Worm (Caenorhabditis elegans) whole organism, late embryonic: ENCODE measurements around the gene folt-2.
A peak's percentile ranks its signal among the peaks of the same experiment; 100 is the strongest.

Experiments
- C08G9.2 ChIP-seq: sonication (generic microtip); optimal IDR thresholded peaks from 2 replicates; lab custom pipeline; 2016; ENCODE audit warnings: mild to moderate bottlenecking, missing genetic modification characterization, moderate library complexity, missing compliant biosample characterization
- C38D4.7 ChIP-seq: fragments of 200-800 bp; sonication (Bioruptor generic); optimal IDR thresholded peaks from 2 replicates; lab custom pipeline; 2018; ENCODE audit warnings: mild to moderate bottlenecking, missing genetic modification characterization, moderate library complexity, missing compliant biosample characterization
- K02D7.2 ChIP-seq: sonication (generic microtip); optimal IDR thresholded peaks from 2 replicates; lab custom pipeline; 2017; ENCODE audit warnings: mild to moderate bottlenecking, missing genetic modification characterization, missing compliant biosample characterization
- ama-1 ChIP-seq: fragments of 150-350 bp; optimal IDR thresholded peaks from 2 replicates; lab custom pipeline; 2014
- ceh-19 ChIP-seq: fragments of 200-800 bp; sonication (Bioruptor generic); optimal IDR thresholded peaks from 2 replicates; lab custom pipeline; 2018; ENCODE audit warnings: mild to moderate bottlenecking, missing genetic modification characterization, missing compliant biosample characterization
- ceh-2 ChIP-seq: sonication (generic microtip); optimal IDR thresholded peaks from 2 replicates; lab custom pipeline; 2016; ENCODE audit warnings: missing genotype, missing genetic modification characterization, missing compliant biosample characterization
- ceh-22 ChIP-seq: sonication (generic microtip); optimal IDR thresholded peaks from 2 replicates; lab custom pipeline; 2017; ENCODE audit warnings: missing biosample characterization, missing genetic modification characterization
- ceh-30 ChIP-seq: fragments of 150-350 bp; optimal IDR thresholded peaks from 2 replicates; lab custom pipeline; 2014; ENCODE audit warnings: missing biosample characterization, missing genetic modification characterization
- ceh-31 ChIP-seq: sonication (generic microtip); optimal IDR thresholded peaks from 2 replicates; lab custom pipeline; 2016; ENCODE audit warnings: missing genetic modification characterization, missing compliant biosample characterization
- ceh-34 ChIP-seq: sonication (generic microtip); optimal IDR thresholded peaks from 2 replicates; lab custom pipeline; 2016; ENCODE audit warnings: mild to moderate bottlenecking, missing genetic modification characterization, missing compliant biosample characterization
- ceh-48 ChIP-seq: sonication (generic microtip); optimal IDR thresholded peaks from 2 replicates; lab custom pipeline; 2016; ENCODE audit warnings: missing genetic modification characterization, inconsistent platforms, missing compliant biosample characterization
- ceh-6 ChIP-seq: fragments of 200-800 bp; sonication (Bioruptor generic); optimal IDR thresholded peaks from 2 replicates; lab custom pipeline; 2018; ENCODE audit warnings: mild to moderate bottlenecking, missing genetic modification characterization, missing compliant biosample characterization
- ceh-9 ChIP-seq: sonication (generic microtip); optimal IDR thresholded peaks from 2 replicates; lab custom pipeline; 2016; ENCODE audit warnings: mild to moderate bottlenecking, missing genetic modification characterization, inconsistent platforms, missing compliant biosample characterization
- elt-2 ChIP-seq: sonication (generic microtip); optimal IDR thresholded peaks from 2 replicates; lab custom pipeline; 2016; ENCODE audit warnings: missing genetic modification reagents, missing genetic modification characterization, missing compliant biosample characterization
- ets-4 ChIP-seq: sonication (generic microtip); optimal IDR thresholded peaks from 2 replicates; lab custom pipeline; 2016; ENCODE audit warnings: missing genetic modification characterization, missing compliant biosample characterization
- fkh-10 ChIP-seq: fragments of 150-350 bp; optimal IDR thresholded peaks from 2 replicates; lab custom pipeline; 2014; ENCODE audit warnings: missing biosample characterization, missing genetic modification reagents, missing genetic modification characterization
- gmeb-2 ChIP-seq: sonication (generic microtip); optimal IDR thresholded peaks from 2 replicates; lab custom pipeline; 2016; ENCODE audit warnings: missing genetic modification characterization, inconsistent platforms, missing compliant biosample characterization
- hlh-8 ChIP-seq: sonication (generic microtip); optimal IDR thresholded peaks from 2 replicates; lab custom pipeline; 2016; ENCODE audit warnings: missing genotype, missing genetic modification characterization, missing compliant biosample characterization
- mec-3 ChIP-seq: sonication (generic microtip); optimal IDR thresholded peaks from 2 replicates; lab custom pipeline; 2016; ENCODE audit warnings: borderline replicate concordance, missing genetic modification characterization, missing compliant biosample characterization
- nfya-1 ChIP-seq: sonication (generic microtip); optimal IDR thresholded peaks from 2 replicates; lab custom pipeline; 2017; ENCODE audit warnings: missing genetic modification characterization, mild to moderate bottlenecking, missing compliant biosample characterization, antibody characterized with exemption, moderate library complexity
- nhr-11 ChIP-seq: fragments of 150-350 bp; optimal IDR thresholded peaks from 2 replicates; lab custom pipeline; 2014; ENCODE audit warnings: missing biosample characterization, missing genetic modification characterization
- nhr-232 ChIP-seq: sonication (generic microtip); optimal IDR thresholded peaks from 2 replicates; lab custom pipeline; 2016; ENCODE audit warnings: missing genetic modification characterization, missing compliant biosample characterization
- pag-3 ChIP-seq: sonication (generic microtip); optimal IDR thresholded peaks from 2 replicates; lab custom pipeline; 2016; ENCODE audit warnings: missing compliant biosample characterization, missing genetic modification characterization, borderline replicate concordance
- pat-9 ChIP-seq: fragments of 200-800 bp; sonication (Bioruptor generic); optimal IDR thresholded peaks from 2 replicates; lab custom pipeline; 2018; ENCODE audit warnings: mild to moderate bottlenecking, missing genetic modification characterization, moderate library complexity, missing compliant biosample characterization
- pha-2 ChIP-seq: sonication (generic microtip); optimal IDR thresholded peaks from 2 replicates; lab custom pipeline; 2017; ENCODE audit warnings: mild to moderate bottlenecking, missing genetic modification characterization, missing compliant biosample characterization
- pqm-1 ChIP-seq: sonication (generic microtip); optimal IDR thresholded peaks from 2 replicates; lab custom pipeline; 2016; ENCODE audit warnings: missing genetic modification characterization, missing compliant biosample characterization
- ref-2 ChIP-seq: sonication (generic microtip); optimal IDR thresholded peaks from 2 replicates; lab custom pipeline; 2016; ENCODE audit warnings: missing genetic modification characterization, missing compliant biosample characterization
- rnt-1 ChIP-seq: sonication (generic microtip); optimal IDR thresholded peaks from 2 replicates; lab custom pipeline; 2016; ENCODE audit warnings: missing genetic modification characterization, missing compliant biosample characterization
- sdc-2 ChIP-seq: sonication (generic microtip); optimal IDR thresholded peaks from 2 replicates; lab custom pipeline; 2016; ENCODE audit warnings: missing genotype, missing genetic modification characterization, missing compliant biosample characterization
- syd-9 ChIP-seq: sonication (generic microtip); optimal IDR thresholded peaks from 2 replicates; lab custom pipeline; 2016; ENCODE audit warnings: mild to moderate bottlenecking, missing genetic modification characterization, moderate library complexity, missing compliant biosample characterization
- tbx-7 ChIP-seq: sonication (generic microtip); optimal IDR thresholded peaks from 2 replicates; lab custom pipeline; 2016; ENCODE audit warnings: missing genotype, missing genetic modification characterization, missing compliant biosample characterization
- ttx-3 ChIP-seq: sonication (generic microtip); optimal IDR thresholded peaks from 2 replicates; lab custom pipeline; 2016; ENCODE audit warnings: missing genetic modification reagents, missing genetic modification characterization, missing compliant biosample characterization
- unc-86 ChIP-seq: sonication (generic microtip); optimal IDR thresholded peaks from 2 replicates; lab custom pipeline; 2016; ENCODE audit warnings: missing genetic modification characterization, missing compliant biosample characterization
- zip-5 ChIP-seq: sonication (generic microtip); optimal IDR thresholded peaks from 2 replicates; lab custom pipeline; 2016; ENCODE audit warnings: missing genetic modification characterization, missing compliant biosample characterization
- ztf-16 ChIP-seq: sonication (generic microtip); optimal IDR thresholded peaks from 2 replicates; lab custom pipeline; 2017; ENCODE audit warnings: missing genetic modification characterization, missing compliant biosample characterization

Gene folt-2

DNA sequence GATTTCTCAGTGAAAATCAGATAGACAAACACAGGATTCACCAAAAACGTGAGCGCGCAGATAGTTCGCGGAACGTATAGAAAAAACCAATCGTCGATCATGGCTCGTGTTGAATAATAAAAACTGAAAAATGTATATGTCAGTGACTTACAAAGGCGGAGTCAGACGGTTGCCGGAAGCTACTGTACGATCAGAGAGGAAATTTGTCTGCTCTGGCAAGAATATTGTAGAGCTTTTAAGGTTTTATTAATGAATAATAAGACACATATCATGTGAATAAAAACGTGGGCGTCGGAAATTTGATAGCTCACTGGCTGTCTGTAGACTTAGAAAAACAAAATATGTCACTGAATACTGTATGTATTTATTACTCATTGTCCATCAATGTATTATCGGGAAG, 19.9 kb downstream of the folt-2 start, which contains the start of gene srj-57:
srj-57 (minus strand) TSS at position 101 of the 400 bp plus-strand sequence.
- TF ChIP-seq tbx-7 (tag; lab: Kevin White, UChicago) (no peak), ceh-48 (tag; lab: Kevin White, UChicago) (no peak), nfya-1 (no peak), ceh-22 (no peak), nhr-232 (tag; lab: Kevin White, UChicago) (no peak), ceh-6 (no peak), pag-3 (tag; lab: Kevin White, UChicago) (no peak), nhr-11 (tag; lab: Kevin White, UChicago) (no peak), ceh-30 (no peak), sdc-2 (tag; lab: Kevin White, UChicago) (no peak), ceh-31 (tag; lab: Kevin White, UChicago) (no peak), unc-86 (no peak), C08G9.2 (tag; lab: Kevin White, UChicago) (no peak), pha-2 (tag; lab: Kevin White, UChicago) (no peak)

- TF ChIP-seq fkh-10 (GFP tag; lab: Kevin White, UChicago) = no peak
- TF ChIP-seq elt-2 (tag; lab: Kevin White, UChicago) = peak; percentile 6
These were observed 26.3 kb downstream of the folt-2 start, which contains the start of gene ugt-53 for ce11 chrV:2849071-2849470. Gene ugt-53, plus strand, starts transcription at chrV:2849343.

DNA sequence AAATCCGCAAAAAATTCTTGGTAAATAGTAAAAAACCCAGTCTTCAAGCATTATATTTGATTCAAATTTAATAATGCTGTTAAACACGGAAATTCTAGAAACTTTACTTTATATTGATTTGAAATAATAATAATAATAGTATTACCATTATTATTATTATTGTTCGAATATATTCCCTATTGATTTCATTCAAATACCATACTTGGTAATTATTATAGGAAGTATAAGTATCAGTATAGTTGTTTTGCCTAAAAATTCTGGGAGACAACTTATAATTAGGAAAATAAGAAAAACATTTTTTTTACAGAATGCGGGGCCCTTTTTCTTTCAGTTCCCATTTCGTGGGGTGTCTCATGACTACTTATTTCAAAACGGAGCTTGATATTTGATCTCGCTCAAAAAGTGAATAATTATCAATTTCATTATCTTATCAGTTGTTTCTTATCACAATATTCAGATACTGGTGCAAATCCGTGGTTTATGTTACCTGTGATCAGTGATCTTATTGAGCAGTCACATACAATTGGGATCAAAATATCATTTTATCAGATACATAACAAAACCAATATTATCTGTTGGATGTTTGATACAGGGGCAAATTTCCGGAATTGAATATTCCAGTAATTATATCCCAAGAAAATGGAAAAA, 27.0 kb downstream of the folt-2 start, which contains the start of gene srj-49:
srj-49 (minus strand) TSS at position 51 of the 648 bp plus-strand sequence.
- TF ChIP-seq ceh-30 (no peak), ceh-19 (GFP tag; lab: Kevin White, UChicago) (no peak), ceh-2 (tag; lab: Kevin White, UChicago) (no peak), elt-2 (tag; lab: Kevin White, UChicago) (peak; percentile 86), ama-1 (no peak), ets-4 (tag; lab: Kevin White, UChicago) (no peak), gmeb-2 (tag; lab: Kevin White, UChicago) (no peak)

DNA sequence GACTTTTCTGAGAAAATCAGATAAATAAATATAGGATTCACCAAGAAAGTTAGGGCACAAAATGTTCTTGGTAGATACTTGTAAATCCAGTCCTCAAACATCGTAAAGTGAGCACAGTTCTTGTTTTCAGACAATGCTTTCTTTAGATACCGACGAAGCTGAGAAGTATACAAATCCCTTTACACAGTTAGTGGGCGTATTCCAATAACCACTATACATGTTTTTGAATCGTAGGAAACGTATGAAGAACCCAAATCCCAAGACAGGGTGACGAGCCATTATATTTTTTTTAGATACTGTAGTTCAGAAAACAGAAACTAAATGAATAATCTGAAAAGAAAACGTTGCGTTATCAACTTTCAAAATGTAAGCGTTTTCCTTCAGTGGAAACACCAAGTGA, 29.6 kb downstream of the folt-2 start, which contains the start of gene srj-44:
srj-44 (minus strand) TSS at position 101 of the 400 bp plus-strand sequence.
- no peak for TF ChIP-seq ttx-3
- TF ChIP-seq ceh-22 = no peak
- no peak for TF ChIP-seq gmeb-2 (tag; lab: Kevin White, UChicago)
- TF ChIP-seq pqm-1 (tag; lab: Kevin White, UChicago) = no peak
- no peak for TF ChIP-seq nhr-11 (tag; lab: Kevin White, UChicago)
- no peak for TF ChIP-seq pat-9 (tag; lab: Kevin White, UChicago)
- no peak for TF ChIP-seq ceh-34
- TF ChIP-seq unc-86 = no peak
- TF ChIP-seq ztf-16 (tag; lab: Kevin White, UChicago) = no peak
- no peak for TF ChIP-seq ceh-6
- TF ChIP-seq ref-2 (tag; lab: Kevin White, UChicago) = no peak
- no peak for TF ChIP-seq C08G9.2 (tag; lab: Kevin White, UChicago)
- no peak for TF ChIP-seq C38D4.7 (GFP tag; lab: Kevin White, UChicago)
- no peak for TF ChIP-seq mec-3 (tag; lab: Kevin White, UChicago)
- no peak for TF ChIP-seq K02D7.2

DNA sequence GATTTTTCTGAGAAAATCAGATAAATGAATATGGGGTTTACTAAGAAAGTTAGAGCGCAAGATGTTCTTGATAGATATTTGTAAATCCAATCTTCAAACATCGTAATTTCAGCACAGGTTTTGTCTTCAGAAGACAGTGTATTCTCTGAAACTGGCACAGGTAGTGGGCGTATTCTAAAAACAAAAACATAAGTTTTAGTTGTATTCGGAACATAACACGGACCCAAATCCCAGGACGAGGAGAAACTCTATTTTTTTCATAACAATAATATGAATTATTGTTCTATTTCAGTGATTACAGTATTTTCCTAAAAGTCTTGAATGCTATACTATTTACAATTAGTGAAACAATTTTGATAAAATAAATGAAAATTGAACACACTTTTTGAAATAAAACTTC, 38.9 kb downstream of the folt-2 start, which contains the start of gene srj-45:
srj-45 (minus strand) TSS at position 101 of the 400 bp plus-strand sequence.
- no peak for TF ChIP-seq zip-5
- no peak for TF ChIP-seq rnt-1 (tag; lab: Kevin White, UChicago)
- TF ChIP-seq mec-3 (tag; lab: Kevin White, UChicago) = no peak
- no peak for TF ChIP-seq hlh-8 (tag; lab: Kevin White, UChicago)
- TF ChIP-seq ceh-6 = no peak
- TF ChIP-seq ttx-3 = no peak
- TF ChIP-seq syd-9 (tag; lab: Kevin White, UChicago) = no peak
- TF ChIP-seq ceh-9 (tag; lab: Kevin White, UChicago) = no peak
